Fruit fly (Drosophila melanogaster) whole organism, embryonic: ENCODE measurements around the gene CG43054.

Experiments used
- CG10959 ChIP-seq: fragments of 200-800 bp; sonication (Bioruptor generic); IDR thresholded peaks from 2 replicates; pipeline ENCODE4 v1.3.6; 2022; ENCODE audit warnings: missing biosample characterization, missing genetic modification characterization
- CG11504 ChIP-seq: fragments of 200-800 bp; sonication (Bioruptor generic); optimal IDR thresholded peaks from 3 replicates; lab custom pipeline; 2019; ENCODE audit warnings: missing biosample characterization, mild to moderate bottlenecking, missing genetic modification characterization, moderate library complexity
- CG12659 ChIP-seq: fragments of 200-800 bp; sonication (Bioruptor generic); optimal IDR thresholded peaks from 3 replicates; lab custom pipeline; 2017; ENCODE audit warnings: mild to moderate bottlenecking, missing biosample characterization, missing genetic modification reagents, missing genetic modification characterization
- CG13894 ChIP-seq: fragments of 200-800 bp; sonication (Bioruptor generic); optimal IDR thresholded peaks from 3 replicates; lab custom pipeline; 2018; ENCODE audit warnings: missing biosample characterization, mild to moderate bottlenecking, missing genetic modification characterization, moderate library complexity
- CG14860 ChIP-seq: fragments of 200-800 bp; sonication (Bioruptor generic); IDR thresholded peaks from 3 replicates; pipeline ENCODE4 v1.3.6; 2022; ENCODE audit warnings: missing biosample characterization, missing genetic modification characterization; ENCODE audit not compliant: partially characterized antibody
- CG15269 ChIP-seq: fragments of 200-800 bp; sonication (Bioruptor generic); optimal IDR thresholded peaks from 2 replicates; lab custom pipeline; 2018; ENCODE audit warnings: missing biosample characterization, mild to moderate bottlenecking, missing genetic modification characterization, moderate library complexity
- CG1647 ChIP-seq: fragments of 200-800 bp; sonication (Bioruptor generic); optimal IDR thresholded peaks from 3 replicates; lab custom pipeline; 2016; ENCODE audit warnings: missing biosample characterization, missing genetic modification characterization
- CG16863 ChIP-seq: fragments of 200-800 bp; sonication (Bioruptor generic); optimal IDR thresholded peaks from 3 replicates; lab custom pipeline; 2016; ENCODE audit warnings: missing biosample characterization, missing genetic modification characterization
- CG17361 ChIP-seq: fragments of 200-800 bp; sonication (Bioruptor generic); IDR thresholded peaks from 3 replicates; pipeline ENCODE4 v1.3.6; 2022; ENCODE audit warnings: missing biosample characterization, missing genetic modification characterization
- CG17829 ChIP-seq: fragments of 200-800 bp; optimal IDR thresholded peaks from 2 replicates; lab custom pipeline; 2019; ENCODE audit warnings: missing biosample characterization, mild to moderate bottlenecking, missing genetic modification characterization, moderate library complexity
- CG17912 ChIP-seq: fragments of 200-800 bp; sonication (Bioruptor generic); optimal IDR thresholded peaks from 2 replicates; lab custom pipeline; 2018; ENCODE audit warnings: missing biosample characterization, mild to moderate bottlenecking, missing genetic modification characterization
- CG18262 ChIP-seq: fragments of 200-800 bp; optimal IDR thresholded peaks from 3 replicates; lab custom pipeline; 2019; ENCODE audit warnings: missing biosample characterization, mild to moderate bottlenecking, missing genetic modification characterization, moderate library complexity
- CG2202 ChIP-seq: fragments of 200-800 bp; sonication (Bioruptor generic); optimal IDR thresholded peaks from 2 replicates; lab custom pipeline; 2018; ENCODE audit warnings: missing biosample characterization, mild to moderate bottlenecking, missing genetic modification characterization
- CG2712 ChIP-seq: fragments of 200-800 bp; optimal IDR thresholded peaks from 3 replicates; lab custom pipeline; 2019; ENCODE audit warnings: missing biosample characterization, mild to moderate bottlenecking, missing genetic modification characterization, moderate library complexity
- CG33213 ChIP-seq: fragments of 200-800 bp; sonication (Bioruptor generic); optimal IDR thresholded peaks from 3 replicates; lab custom pipeline; 2016; ENCODE audit warnings: missing biosample characterization, missing genetic modification characterization
- CG4404 ChIP-seq: fragments of 200-800 bp; sonication (Bioruptor generic); IDR thresholded peaks from 2 replicates; pipeline ENCODE4 v1.3.6; 2022; ENCODE audit warnings: missing biosample characterization, missing genetic modification characterization
- CG4424 ChIP-seq: fragments of 200-800 bp; sonication (Bioruptor generic); optimal IDR thresholded peaks from 3 replicates; lab custom pipeline; 2016; ENCODE audit warnings: missing biosample characterization, missing genetic modification characterization
- CG8281 ChIP-seq: fragments of 200-800 bp; sonication (Bioruptor generic); optimal IDR thresholded peaks from 2 replicates; lab custom pipeline; 2018; ENCODE audit warnings: missing biosample characterization, mild to moderate bottlenecking, missing genetic modification characterization, moderate library complexity
- CG9215 ChIP-seq: fragments of 200-800 bp; sonication (Bioruptor generic); IDR thresholded peaks from 2 replicates; pipeline ENCODE4 v1.3.6; 2022; ENCODE audit warnings: missing biosample characterization, missing genetic modification characterization
- Dfd ChIP-seq, 2 experiments: fragments of >200 bp; optimal IDR thresholded peaks; 2 replicates each; lab custom pipeline; 2017; ENCODE audit warnings: missing biosample characterization in 2 of 2, missing genetic modification characterization in 2 of 2
- ERR ChIP-seq: fragments of 200-800 bp; sonication (Bioruptor generic); optimal IDR thresholded peaks from 2 replicates; lab custom pipeline; 2016; ENCODE audit warnings: missing biosample characterization, missing genetic modification characterization
- Lim3 ChIP-seq: fragments of 200-800 bp; sonication (Bioruptor generic); IDR thresholded peaks from 2 replicates; pipeline ENCODE4 v1.3.6; 2022; ENCODE audit warnings: missing biosample characterization, missing genetic modification characterization
- MTF-1 ChIP-seq: fragments of 200-800 bp; sonication (Bioruptor generic); optimal IDR thresholded peaks from 2 replicates; lab custom pipeline; 2018; ENCODE audit warnings: missing biosample characterization, mild to moderate bottlenecking, missing genetic modification characterization, borderline replicate concordance
- NC2α ChIP-seq: fragments of 200-800 bp; sonication (Bioruptor generic); optimal IDR thresholded peaks from 2 replicates; lab custom pipeline; 2016; ENCODE audit warnings: missing biosample characterization, missing genetic modification characterization
- Nf-YC ChIP-seq: fragments of 200-800 bp; optimal IDR thresholded peaks from 3 replicates; lab custom pipeline; 2019; ENCODE audit warnings: missing biosample characterization, mild to moderate bottlenecking, missing genetic modification characterization, moderate library complexity
- PHDP ChIP-seq: fragments of 200-800 bp; sonication (Bioruptor generic); optimal IDR thresholded peaks from 3 replicates; lab custom pipeline; 2018; ENCODE audit warnings: missing biosample characterization, mild to moderate bottlenecking, missing genetic modification characterization, moderate library complexity
- Sox102F ChIP-seq: fragments of 200-800 bp; sonication (Bioruptor generic); optimal IDR thresholded peaks from 2 replicates; lab custom pipeline; 2018; ENCODE audit warnings: missing biosample characterization, mild to moderate bottlenecking, missing genetic modification characterization, moderate library complexity
- ash1 ChIP-seq: fragments of 200-800 bp; sonication (Bioruptor generic); optimal IDR thresholded peaks from 2 replicates; lab custom pipeline; 2018; ENCODE audit warnings: missing biosample characterization, mild to moderate bottlenecking, missing genetic modification characterization
- chinmo ChIP-seq: fragments of 200-800 bp; sonication (Bioruptor generic); IDR thresholded peaks from 4 replicates; pipeline ENCODE4 v1.3.6; 2022; ENCODE audit warnings: missing biosample characterization, missing genetic modification characterization; ENCODE audit not compliant: partially characterized antibody
- corto ChIP-seq: fragments of 200-800 bp; sonication (Bioruptor generic); optimal IDR thresholded peaks from 2 replicates; lab custom pipeline; 2016; ENCODE audit warnings: missing biosample characterization, mild to moderate bottlenecking, missing genetic modification characterization, moderate library complexity
- ftz-f1 ChIP-seq: fragments of 200-800 bp; sonication (Bioruptor generic); optimal IDR thresholded peaks from 2 replicates; lab custom pipeline; 2016; ENCODE audit warnings: missing biosample characterization, missing genetic modification characterization
- gsb-n ChIP-seq: fragments of 200-800 bp; sonication (Bioruptor generic); optimal IDR thresholded peaks from 3 replicates; lab custom pipeline; 2018; ENCODE audit warnings: missing biosample characterization, mild to moderate bottlenecking, missing genetic modification characterization
- hbn ChIP-seq: fragments of 200-800 bp; sonication (Bioruptor generic); IDR thresholded peaks from 2 replicates; pipeline ENCODE4 v1.3.6; 2022; ENCODE audit warnings: missing biosample characterization, missing genetic modification characterization; ENCODE audit not compliant: partially characterized antibody
- inv ChIP-seq: fragments of 200-800 bp; sonication (Bioruptor generic); IDR thresholded peaks from 2 replicates; pipeline ENCODE4 v1.3.6; 2022; ENCODE audit warnings: missing biosample characterization, missing genetic modification characterization; ENCODE audit not compliant: partially characterized antibody
- jing ChIP-seq: fragments of 200-800 bp; sonication (Bioruptor generic); optimal IDR thresholded peaks from 2 replicates; lab custom pipeline; 2018; ENCODE audit warnings: missing biosample characterization, mild to moderate bottlenecking, missing genetic modification characterization
- maf-S ChIP-seq: fragments of 200-800 bp; sonication (Bioruptor generic); optimal IDR thresholded peaks from 2 replicates; lab custom pipeline; 2016; ENCODE audit warnings: missing biosample characterization, missing genetic modification characterization
- mld ChIP-seq: fragments of 200-800 bp; sonication (Bioruptor generic); IDR thresholded peaks from 3 replicates; pipeline ENCODE4 v1.3.6; 2022; ENCODE audit warnings: missing biosample characterization, missing genetic modification characterization; ENCODE audit not compliant: partially characterized antibody
- nerfin-1 ChIP-seq: fragments of 200-800 bp; sonication (Bioruptor generic); optimal IDR thresholded peaks from 3 replicates; lab custom pipeline; 2019; ENCODE audit warnings: missing biosample characterization, mild to moderate bottlenecking, missing genetic modification characterization, moderate library complexity
- otp ChIP-seq: fragments of 200-800 bp; sonication (Bioruptor generic); IDR thresholded peaks from 3 replicates; pipeline ENCODE4, ENCODE4 v1.3.6; 2022; ENCODE audit warnings: missing biosample characterization, missing genetic modification characterization
- ro ChIP-seq: fragments of 200-800 bp; sonication (Bioruptor generic); IDR thresholded peaks from 2 replicates; pipeline ENCODE4 v1.3.6; 2022; ENCODE audit warnings: missing biosample characterization, missing genetic modification characterization
- row ChIP-seq: fragments of 200-800 bp; sonication (Bioruptor generic); IDR thresholded peaks from 3 replicates; pipeline ENCODE4 v1.3.6; 2022; ENCODE audit warnings: missing biosample characterization, missing genetic modification characterization
- sd ChIP-seq: fragments of 200-800 bp; sonication (Bioruptor generic); optimal IDR thresholded peaks from 3 replicates; lab custom pipeline; 2018; ENCODE audit warnings: missing biosample characterization, mild to moderate bottlenecking, missing genetic modification characterization, moderate library complexity
- sens ChIP-seq: fragments of 200-800 bp; sonication (Bioruptor generic); peaks from one replicate; lab custom pipeline; 2016; ENCODE audit warnings: missing biosample characterization, missing genetic modification characterization
- slou ChIP-seq: fragments of 200-800 bp; sonication (Bioruptor generic); optimal IDR thresholded peaks from 3 replicates; lab custom pipeline; 2016; ENCODE audit warnings: missing biosample characterization, missing genetic modification characterization
- so ChIP-seq: fragments of 200-800 bp; sonication (Bioruptor generic); IDR thresholded peaks from 3 replicates; pipeline ENCODE4 v1.3.6; 2022; ENCODE audit warnings: missing biosample characterization, missing genetic modification characterization
- stwl ChIP-seq: fragments of 200-800 bp; sonication (Bioruptor generic); optimal IDR thresholded peaks from 3 replicates; lab custom pipeline; 2018; ENCODE audit warnings: missing biosample characterization, mild to moderate bottlenecking, missing genetic modification characterization, moderate library complexity
- tna ChIP-seq: fragments of 200-800 bp; sonication (Bioruptor generic); IDR thresholded peaks from 2 replicates; pipeline ENCODE4 v1.3.6; 2022; ENCODE audit warnings: missing biosample characterization, missing genetic modification characterization; ENCODE audit not compliant: partially characterized antibody
- unpg ChIP-seq: fragments of 200-800 bp; sonication (Bioruptor generic); optimal IDR thresholded peaks from 3 replicates; lab custom pipeline; 2018; ENCODE audit warnings: missing biosample characterization, mild to moderate bottlenecking, missing genetic modification characterization, moderate library complexity

CG43054 gene

dm6 chr2L:17588173-17589082, 39.2 kb upstream of the CG43054 start (continued):
- TF ChIP-seq mld (GFP tag; lab: Robert Waterston, UW) (no peak), so (GFP tag; lab: Robert Waterston, UW) (no peak), CG12659 (GFP tag; lab: Kevin White, UChicago) (peak; percentile 50), ro (GFP tag; lab: Robert Waterston, UW) (no peak), NC2α (GFP tag; lab: Kevin White, UChicago) (no peak), tna (no peak), PHDP (tag; lab: Kevin White, UChicago) (peak; percentile 48), CG15269 (tag; lab: Kevin White, UChicago) (peak; percentile 52), row (peak; percentile 49; the same call in 2 of the 3 replicates), Lim3 (0 out of 2 replicates have a peak, but pooled peaks have one; percentile 18), gsb-n (tag; lab: Kevin White, UChicago) (no peak), CG17829 (tag; lab: Kevin White, UChicago) (peak; percentile 68), CG1647 (GFP tag; lab: Kevin White, UChicago) (no peak), sens (GFP tag; lab: Kevin White, UChicago) (peak; percentile 8), CG18262 (peak; percentile 88), otp (GFP tag; lab: Robert Waterston, UW) (no peak), CG4404 (no peak), CG8281 (tag; lab: Kevin White, UChicago) (no peak), jing (no peak), CG17912 (GFP tag; lab: Kevin White, UChicago) (no peak), CG2712 (tag; lab: Kevin White, UChicago) (peak; percentile 79), MTF-1 (GFP tag; lab: Kevin White, UChicago) (no peak), ftz-f1 (no peak), maf-S (GFP tag; lab: Kevin White, UChicago) (no peak), CG17361 (GFP tag; lab: Robert Waterston, UW) (peak; percentile 89), nerfin-1 (tag; lab: Kevin White, UChicago) (peak; percentile 15), unpg (GFP tag; lab: Kevin White, UChicago) (peak; percentile 47), CG14860 (GFP tag; lab: Robert Waterston, UW) (no peak), Nf-YC (tag; lab: Kevin White, UChicago) (peak; percentile 12), corto (no peak), CG9215 (GFP tag; lab: Robert Waterston, UW) (no peak), inv (no peak), ERR (GFP tag; lab: Kevin White, UChicago) (no peak), chinmo (GFP tag; lab: Robert Waterston, UW) (no peak), CG4424 (GFP tag; lab: Kevin White, UChicago) (peak; percentile 43), CG11504 (tag; lab: Kevin White, UChicago) (peak; percentile 82), Dfd (GFP tag; optimal IDR thresholded peaks at IDR 0.05; lab: Kevin White, UChicago) (no peak), sd (tag; lab: Kevin White, UChicago) (peak; percentile 2), CG16863 (GFP tag; lab: Kevin White, UChicago) (no peak), CG33213 (GFP tag; lab: Kevin White, UChicago) (no peak), CG10959 (GFP tag; lab: Robert Waterston, UW) (no peak), ash1 (GFP tag; lab: Kevin White, UChicago) (no peak), slou (peak; percentile 58), hbn (GFP tag; lab: Robert Waterston, UW) (no peak), stwl (no peak), CG2202 (tag; lab: Kevin White, UChicago) (no peak), Sox102F (GFP tag; lab: Kevin White, UChicago) (peak; percentile 66), CG13894 (tag; lab: Kevin White, UChicago) (peak; percentile 49)
